Worm (Caenorhabditis elegans) whole organism, L1 larva: ENCODE measurements around the gene F21C10.9.

Experiments used
- C04F5.9 ChIP-seq: sonication (generic microtip); optimal IDR thresholded peaks from 2 replicates; lab custom pipeline; 2016; ENCODE audit warnings: missing genetic modification characterization, missing compliant biosample characterization
- F16B12.6 ChIP-seq: fragments of 150-350 bp; optimal IDR thresholded peaks from 2 replicates; lab custom pipeline; 2014; ENCODE audit warnings: missing biosample characterization, missing genetic modification characterization
- Y116A8C.19 ChIP-seq: sonication (generic microtip); optimal IDR thresholded peaks from 2 replicates; lab custom pipeline; 2016; ENCODE audit warnings: missing compliant biosample characterization, missing genetic modification characterization, borderline replicate concordance
- aha-1 ChIP-seq: fragments of 150-350 bp; optimal IDR thresholded peaks from 2 replicates; lab custom pipeline; 2014; ENCODE audit warnings: missing biosample characterization, missing genetic modification characterization
- aly-2 ChIP-seq: fragments of 150-350 bp; optimal IDR thresholded peaks from 2 replicates; lab custom pipeline; 2014; ENCODE audit warnings: missing biosample characterization, missing genetic modification characterization
- ama-1 ChIP-seq: fragments of 150-350 bp; optimal IDR thresholded peaks from 2 replicates; lab custom pipeline; 2014
- blmp-1 ChIP-seq: fragments of 150-350 bp; optimal IDR thresholded peaks from 2 replicates; lab custom pipeline; 2014; ENCODE audit warnings: missing biosample characterization, missing genetic modification characterization
- ceh-63 ChIP-seq: fragments of 200-800 bp; sonication (Bioruptor generic); optimal IDR thresholded peaks from 2 replicates; lab custom pipeline; 2018; ENCODE audit warnings: mild to moderate bottlenecking, missing genetic modification characterization, missing compliant biosample characterization
- ceh-82 ChIP-seq, 3 experiments: fragments of 150-350 bp in 1 of 3; sonication (generic microtip) in 2 of 3; optimal IDR thresholded peaks; 2 replicates each; lab custom pipeline; 2014 to 2017; ENCODE audit warnings: missing biosample characterization in 3 of 3, missing genetic modification characterization in 3 of 3
- dsc-1 ChIP-seq: sonication (generic microtip); optimal IDR thresholded peaks from 2 replicates; lab custom pipeline; 2016; ENCODE audit warnings: mild to moderate bottlenecking, missing genetic modification characterization, missing compliant biosample characterization
- egl-13 ChIP-seq: sonication (generic microtip); optimal IDR thresholded peaks from 2 replicates; lab custom pipeline; 2016; ENCODE audit warnings: missing genotype, missing genetic modification reagents, missing genetic modification characterization, missing compliant biosample characterization
- egl-27 ChIP-seq, 2 experiments: fragments of 150-350 bp in 1 of 2; sonication (generic microtip); optimal IDR thresholded peaks; 3 replicates each; lab custom pipeline; 2017 to 2018; ENCODE audit warnings: missing biosample characterization in 2 of 2, missing genetic modification characterization in 2 of 2, missing genetic modification reagents in 2 of 2
- elt-3 ChIP-seq, 6 experiments: fragments of 150-350 bp in 1 of 6; sonication (generic microtip); optimal IDR thresholded peaks; 2 replicates each; lab custom pipeline; 2017 to 2018; ENCODE audit warnings: missing biosample characterization in 6 of 6, missing genetic modification characterization in 6 of 6, inconsistent platforms in 1 of 6
- fkh-4 ChIP-seq: sonication (generic microtip); optimal IDR thresholded peaks from 2 replicates; lab custom pipeline; 2016; ENCODE audit warnings: missing compliant biosample characterization, missing genetic modification characterization, borderline replicate concordance
- fos-1 ChIP-seq: fragments of 150-350 bp; optimal IDR thresholded peaks from 2 replicates; lab custom pipeline; 2014; ENCODE audit warnings: missing biosample characterization, missing genetic modification characterization
- grh-1 ChIP-seq: fragments of 200-800 bp; sonication (Bioruptor generic); IDR thresholded peaks from 2 replicates; pipeline ENCODE4 v1.3.6; 2022; ENCODE audit warnings: missing genetic modification reagents, missing genetic modification characterization, missing compliant biosample characterization
- hlh-17 ChIP-seq: fragments of 200-800 bp; sonication (Bioruptor generic); optimal IDR thresholded peaks from 2 replicates; lab custom pipeline; 2018; ENCODE audit warnings: missing genetic modification characterization, mild to moderate bottlenecking, missing compliant biosample characterization, moderate library complexity, borderline replicate concordance
- hpl-2 ChIP-seq: fragments of 150-350 bp; optimal IDR thresholded peaks from 2 replicates; lab custom pipeline; 2014; ENCODE audit warnings: missing biosample characterization, missing genetic modification reagents, missing genetic modification characterization
- lin-13 ChIP-seq: fragments of 150-350 bp; optimal IDR thresholded peaks from 2 replicates; lab custom pipeline; 2014; ENCODE audit warnings: missing biosample characterization, missing genetic modification reagents, missing genetic modification characterization
- lin-14 ChIP-seq: fragments of 200-800 bp; sonication (Bioruptor generic); optimal IDR thresholded peaks from 2 replicates; lab custom pipeline; 2018; ENCODE audit warnings: mild to moderate bottlenecking, missing genetic modification characterization, moderate library complexity, missing compliant biosample characterization
- lin-15B ChIP-seq: fragments of 150-350 bp; sonication (generic microtip); optimal IDR thresholded peaks from 3 replicates; lab custom pipeline; 2014; ENCODE audit warnings: missing biosample characterization, missing genetic modification characterization
- lin-35 ChIP-seq, 2 experiments: fragments of 150-350 bp; optimal IDR thresholded peaks; 2 replicates each; lab custom pipeline; 2014; ENCODE audit warnings: missing biosample characterization in 2 of 2, missing genetic modification characterization in 2 of 2, missing genetic modification reagents in 2 of 2
- lir-3 ChIP-seq: sonication (generic microtip); optimal IDR thresholded peaks from 2 replicates; lab custom pipeline; 2016; ENCODE audit warnings: mild to moderate bottlenecking, missing genetic modification characterization, moderate library complexity, missing compliant biosample characterization; ENCODE audit not compliant: poor library complexity
- lsy-2 ChIP-seq, 2 experiments: fragments of 150-350 bp; optimal IDR thresholded peaks; 2 replicates each; lab custom pipeline; 2014; ENCODE audit warnings: missing biosample characterization in 2 of 2, missing genetic modification characterization in 2 of 2
- mab-9 ChIP-seq: fragments of 200-800 bp; sonication (Bioruptor generic); IDR thresholded peaks from 2 replicates; pipeline ENCODE4 v1.3.6; 2022; ENCODE audit warnings: missing genetic modification reagents, missing genetic modification characterization, missing compliant biosample characterization
- mef-2 ChIP-seq: fragments of 150-350 bp; optimal IDR thresholded peaks from 2 replicates; lab custom pipeline; 2014; ENCODE audit warnings: missing biosample characterization, missing genetic modification characterization
- nhr-11 ChIP-seq: fragments of 150-350 bp; optimal IDR thresholded peaks from 2 replicates; lab custom pipeline; 2014; ENCODE audit warnings: missing biosample characterization, missing genetic modification characterization
- nhr-19 ChIP-seq: fragments of 200-800 bp; sonication (Bioruptor generic); conservative IDR thresholded peaks from 2 replicates; pipeline ENCODE4 v1.3.6; 2022; ENCODE audit warnings: missing genetic modification characterization, missing compliant biosample characterization
- nhr-20 ChIP-seq: sonication (generic microtip); optimal IDR thresholded peaks from 2 replicates; lab custom pipeline; 2016; ENCODE audit warnings: mild to moderate bottlenecking, missing genetic modification characterization, missing compliant biosample characterization
- nhr-237 ChIP-seq: fragments of 150-350 bp; optimal IDR thresholded peaks from 2 replicates; lab custom pipeline; 2014; ENCODE audit warnings: missing biosample characterization, missing genetic modification characterization
- nhr-28 ChIP-seq: fragments of 150-350 bp; optimal IDR thresholded peaks from 2 replicates; lab custom pipeline; 2014; ENCODE audit warnings: missing biosample characterization, missing genetic modification characterization
- nhr-71 ChIP-seq: sonication (generic microtip); optimal IDR thresholded peaks from 2 replicates; lab custom pipeline; 2016; ENCODE audit warnings: mild to moderate bottlenecking, missing genetic modification characterization, moderate library complexity, missing compliant biosample characterization
- nhr-76 ChIP-seq: sonication (generic microtip); optimal IDR thresholded peaks from 2 replicates; lab custom pipeline; 2017; ENCODE audit warnings: missing biosample characterization, missing genetic modification characterization
- nhr-85 ChIP-seq: sonication (generic microtip); peaks from one replicate; lab custom pipeline; 2016; ENCODE audit warnings: missing genetic modification characterization, inconsistent platforms, missing compliant biosample characterization
- nhr-90 ChIP-seq: sonication (generic microtip); optimal IDR thresholded peaks from 2 replicates; lab custom pipeline; 2016; ENCODE audit warnings: mild to moderate bottlenecking, missing genetic modification characterization, missing compliant biosample characterization; ENCODE audit not compliant: poor library complexity
- pqm-1 ChIP-seq: sonication (generic microtip); optimal IDR thresholded peaks from 3 replicates; lab custom pipeline; 2017; ENCODE audit warnings: missing biosample characterization, missing genetic modification characterization
- rnt-1 ChIP-seq: sonication (generic microtip); optimal IDR thresholded peaks from 2 replicates; lab custom pipeline; 2016; ENCODE audit warnings: mild to moderate bottlenecking, missing genetic modification characterization, moderate library complexity, missing compliant biosample characterization
- skn-1 ChIP-seq: fragments of 150-350 bp; optimal IDR thresholded peaks from 2 replicates; lab custom pipeline; 2014; ENCODE audit warnings: missing biosample characterization, missing genetic modification characterization
- snu-23 ChIP-seq: sonication (generic microtip); optimal IDR thresholded peaks from 2 replicates; lab custom pipeline; 2016; ENCODE audit warnings: missing genetic modification characterization, missing compliant biosample characterization
- sox-4 ChIP-seq: sonication (generic microtip); optimal IDR thresholded peaks from 2 replicates; lab custom pipeline; 2016; ENCODE audit warnings: missing genetic modification characterization, missing compliant biosample characterization
- sup-37 ChIP-seq: fragments of 200-800 bp; sonication (Bioruptor generic); optimal IDR thresholded peaks from 2 replicates; lab custom pipeline; 2018; ENCODE audit warnings: mild to moderate bottlenecking, missing genetic modification characterization, missing compliant biosample characterization
- tbx-2 ChIP-seq: sonication (generic microtip); optimal IDR thresholded peaks from 2 replicates; lab custom pipeline; 2016; ENCODE audit warnings: missing genetic modification characterization, missing compliant biosample characterization
- tlp-1 ChIP-seq: fragments of 150-350 bp; optimal IDR thresholded peaks from 2 replicates; lab custom pipeline; 2014; ENCODE audit warnings: missing biosample characterization, missing genetic modification characterization
- unc-30 ChIP-seq: sonication (generic microtip); optimal IDR thresholded peaks from 2 replicates; lab custom pipeline; 2017; ENCODE audit warnings: missing biosample characterization, missing genetic modification characterization
- unc-86 ChIP-seq: sonication (generic microtip); optimal IDR thresholded peaks from 2 replicates; lab custom pipeline; 2016; ENCODE audit warnings: missing genetic modification characterization, missing compliant biosample characterization
- xbp-1 ChIP-seq: sonication (generic microtip); optimal IDR thresholded peaks from 2 replicates; lab custom pipeline; 2016; ENCODE audit warnings: missing genetic modification characterization, missing compliant biosample characterization
- zag-1 ChIP-seq: fragments of 150-350 bp; optimal IDR thresholded peaks from 2 replicates; lab custom pipeline; 2014; ENCODE audit warnings: missing biosample characterization, missing genetic modification characterization
- ztf-11 ChIP-seq, 2 experiments: sonication (generic microtip); optimal IDR thresholded peaks; 2 replicates each; lab custom pipeline; 2016 to 2017; ENCODE audit warnings: missing genetic modification characterization in 2 of 2, missing biosample characterization in 1 of 2, missing compliant biosample characterization in 1 of 2

F21C10.9 gene

ce11 chrV:9084252-9084651, 14.2 kb downstream of the F21C10.9 start:
- TF ChIP-seq hlh-17: no peak
- peak; percentile 27 for TF ChIP-seq tbx-2 (tag; lab: Kevin White, UChicago)
- TF ChIP-seq tlp-1 (tag; lab: Kevin White, UChicago): no peak
- no peak for TF ChIP-seq ztf-11 (tag; optimal IDR thresholded peaks at IDR 0.05; lab: Kevin White, UChicago)
- TF ChIP-seq egl-13 (tag; lab: Kevin White, UChicago): no peak
- no peak for TF ChIP-seq egl-27 (tag; optimal IDR thresholded peaks at IDR 0.05; lab: Kevin White, UChicago)
- TF ChIP-seq xbp-1 (tag; lab: Kevin White, UChicago): no peak
- 0 out of 2 replicates have a peak, but pooled peaks have one; percentile 23 for TF ChIP-seq nhr-19 (GFP tag; lab: Robert Waterston, UW)
- TF ChIP-seq fkh-4: no peak
- no peak for TF ChIP-seq ceh-63
- TF ChIP-seq nhr-71: peak; percentile 32
- no peak for TF ChIP-seq nhr-90 (tag; lab: Kevin White, UChicago)
- TF ChIP-seq zag-1 (tag; lab: Kevin White, UChicago): no peak
- peak; percentile 47 for TF ChIP-seq blmp-1 (tag; lab: Kevin White, UChicago)
- TF ChIP-seq lsy-2 (tag; optimal IDR thresholded peaks at IDR 0.05; lab: Kevin White, UChicago): no peak
- TF ChIP-seq nhr-20 (tag; lab: Kevin White, UChicago): peak; percentile 39
- peak; percentile 40 for TF ChIP-seq lin-14 (GFP tag; lab: Kevin White, UChicago)
- TF ChIP-seq rnt-1: no peak
- TF ChIP-seq fos-1 (tag; lab: Kevin White, UChicago): no peak
- TF ChIP-seq F16B12.6 (tag; lab: Kevin White, UChicago): no peak
- TF ChIP-seq aha-1 (tag; lab: Kevin White, UChicago): no peak
- no peak for TF ChIP-seq ceh-82 (tag; optimal IDR thresholded peaks at IDR 0.05; lab: Kevin White, UChicago)
- no peak for TF ChIP-seq snu-23 (GFP tag; lab: Kevin White, UChicago)
- no peak for TF ChIP-seq nhr-11
- TF ChIP-seq sox-4 (tag; lab: Kevin White, UChicago): no peak
- no peak for TF ChIP-seq nhr-28 (tag; lab: Kevin White, UChicago)
- TF ChIP-seq grh-1 (GFP tag; lab: Robert Waterston, UW): peak; percentile 53
- no peak for TF ChIP-seq aly-2 (tag; lab: Kevin White, UChicago)
- no peak for TF ChIP-seq lir-3 (tag; lab: Kevin White, UChicago)
- TF ChIP-seq dsc-1 (tag; lab: Kevin White, UChicago): no peak
- no peak for TF ChIP-seq nhr-76 (tag; lab: Kevin White, UChicago)
- peak in 1 of 2 experiments; percentile 24 for TF ChIP-seq lin-35 (GFP tag; optimal IDR thresholded peaks at IDR 0.05; lab: Kevin White, UChicago)
- no peak for TF ChIP-seq ama-1 (lab: Kevin White, UChicago)
- no peak for TF ChIP-seq C04F5.9 (tag; lab: Kevin White, UChicago)
- TF ChIP-seq lin-15B: no peak
- TF ChIP-seq pqm-1 (tag; lab: Kevin White, UChicago): no peak
- no peak for TF ChIP-seq unc-86 (tag; lab: Kevin White, UChicago)
- TF ChIP-seq unc-30 (tag; lab: Kevin White, UChicago): no peak
- no peak for TF ChIP-seq Y116A8C.19 (tag; lab: Kevin White, UChicago)
- no peak for TF ChIP-seq mef-2
- peak in 2 of 6 experiments; percentile 9 to 12 for TF ChIP-seq elt-3 (tag; optimal IDR thresholded peaks at IDR 0.05; lab: Kevin White, UChicago)
- TF ChIP-seq sup-37 (GFP tag; lab: Kevin White, UChicago): no peak
- no peak for TF ChIP-seq mab-9 (GFP tag; lab: Robert Waterston, UW)
- TF ChIP-seq skn-1: no peak
- peak; percentile 80 for TF ChIP-seq nhr-85 (tag; lab: Kevin White, UChicago)
- no peak for TF ChIP-seq nhr-237 (tag; lab: Kevin White, UChicago)
- no peak for TF ChIP-seq hpl-2 (GFP tag; lab: Kevin White, UChicago)
- TF ChIP-seq lin-13: no peak
- TF ChIP-seq, all 84 proteins: peak for 10
